Worm (Caenorhabditis elegans) whole organism, young adult: ENCODE results near the gene drp-1.

Experiments
- F33H1.4 ChIP-seq: fragments of 200-800 bp; sonication (Bioruptor generic); IDR thresholded peaks from 2 replicates; pipeline ENCODE4 v1.3.6; 2022; ENCODE audit warnings: missing genetic modification reagents, missing genetic modification characterization, missing compliant biosample characterization
- nfya-1 ChIP-seq: sonication (generic microtip); optimal IDR thresholded peaks from 2 replicates; lab custom pipeline; 2017; ENCODE audit warnings: antibody characterized with exemption, missing compliant biosample characterization, missing genetic modification characterization, borderline replicate concordance; ENCODE audit not compliant: insufficient read depth
- pha-4 ChIP-seq: fragments of 150-350 bp; sonication (generic microtip); optimal IDR thresholded peaks from 2 replicates; lab custom pipeline; 2014; ENCODE audit warnings: missing biosample characterization, missing genetic modification reagents, missing genetic modification characterization

- TF ChIP-seq F33H1.4 (peak; percentile 64), pha-4 (tag; lab: Kevin White, UChicago) (no peak), nfya-1 (no peak)
These were observed 3.0 kb downstream of the drp-1 start, which contains the start of gene tebp-2 for ce11 chrIV:5541285-5541684.
